Worm (Caenorhabditis elegans): ENCODE data around the gene T08B6.9.

- no peak for TF ChIP-seq ces-1 (GFP tag; optimal IDR thresholded peaks at IDR 0.05)
- no peak for TF ChIP-seq lsy-2 (tag; optimal IDR thresholded peaks at IDR 0.05)
- TF ChIP-seq nhr-76 (tag; optimal IDR thresholded peaks at IDR 0.05), result no peak
- TF ChIP-seq elt-1 (tag; optimal IDR thresholded peaks at IDR 0.05; ENCODE audit: borderline replicate concordance, insufficient read depth), result no peak
- no peak for TF ChIP-seq ztf-11 (tag; optimal IDR thresholded peaks at IDR 0.05)
- no peak for TF ChIP-seq unc-39 (tag; optimal IDR thresholded peaks at IDR 0.05)
- TF ChIP-seq unc-120 (tag; optimal IDR thresholded peaks at IDR 0.05; ENCODE audit: poor library complexity, severe bottlenecking), result no peak
These were observed 29.2 kb upstream of the T08B6.9 start, which contains the start of the genes Y17G9A.4 and str-173 for ce11 chrIV:4861449-4861848.
